Worm (Caenorhabditis elegans) whole organism, L3 larva: Measurements from ENCODE around the gene T05C7.8.

ENCODE experiments used
- mdl-1 ChIP-seq: fragments of 150-350 bp; optimal IDR thresholded peaks from 2 replicates; lab custom pipeline; 2014; ENCODE audit warnings: missing biosample characterization, missing genetic modification characterization
- nhr-12 ChIP-seq: fragments of 150-350 bp; optimal IDR thresholded peaks from 2 replicates; lab custom pipeline; 2014; ENCODE audit warnings: missing biosample characterization, missing genetic modification characterization
- nhr-237 ChIP-seq: fragments of 150-350 bp; optimal IDR thresholded peaks from 2 replicates; lab custom pipeline; 2014; ENCODE audit warnings: missing biosample characterization, missing genetic modification characterization
- nhr-28 ChIP-seq: fragments of 150-350 bp; optimal IDR thresholded peaks from 2 replicates; lab custom pipeline; 2014; ENCODE audit warnings: missing biosample characterization, missing genetic modification characterization
- pqm-1 ChIP-seq: fragments of 150-350 bp; optimal IDR thresholded peaks from 2 replicates; lab custom pipeline; 2017; ENCODE audit warnings: missing biosample characterization, missing genetic modification characterization, inconsistent platforms
- snpc-4 ChIP-seq: fragments of 150-350 bp; optimal IDR thresholded peaks from 2 replicates; lab custom pipeline; 2014; ENCODE audit warnings: missing biosample characterization, missing genetic modification characterization
- unc-39 ChIP-seq: sonication (generic microtip); optimal IDR thresholded peaks from 4 replicates; lab custom pipeline; 2017; ENCODE audit warnings: missing biosample characterization, missing genetic modification characterization

ce11 chrIV:76070-76469 lies at the start of gene T05C7.8:
- TF ChIP-seq nhr-28 (tag; lab: Kevin White, UChicago) (no peak), unc-39 (tag; lab: Kevin White, UChicago) (no peak), nhr-12 (tag; lab: Kevin White, UChicago) (no peak), pqm-1 (tag; lab: Kevin White, UChicago) (no peak), mdl-1 (tag; lab: Kevin White, UChicago) (no peak), snpc-4 (no peak), nhr-237 (tag; lab: Kevin White, UChicago) (no peak)
